Worm (Caenorhabditis elegans) whole organism, L3 larva: ENCODE measurements around the gene K08A2.2.

Experiments used
- daf-12 ChIP-seq: fragments of 150-350 bp; optimal IDR thresholded peaks from 2 replicates; lab custom pipeline; 2014; ENCODE audit warnings: missing biosample characterization, missing genetic modification reagents, missing genetic modification characterization
- lin-39 ChIP-seq: fragments of 150-350 bp; optimal IDR thresholded peaks from 2 replicates; lab custom pipeline; 2018; ENCODE audit warnings: missing biosample characterization, missing genetic modification reagents, missing genetic modification characterization
- nhr-12 ChIP-seq: fragments of 150-350 bp; optimal IDR thresholded peaks from 2 replicates; lab custom pipeline; 2014; ENCODE audit warnings: missing biosample characterization, missing genetic modification characterization
- nhr-43 ChIP-seq: sonication (generic microtip); optimal IDR thresholded peaks from 2 replicates; lab custom pipeline; 2016; ENCODE audit warnings: mild to moderate bottlenecking, missing genetic modification characterization, missing compliant biosample characterization; ENCODE audit not compliant: poor library complexity, severe bottlenecking
- nhr-76 ChIP-seq: fragments of 150-350 bp; sonication (generic microtip); optimal IDR thresholded peaks from 5 replicates; lab custom pipeline; 2014; ENCODE audit warnings: missing biosample characterization, missing genetic modification characterization
- pha-4 ChIP-seq: fragments of 150-350 bp; optimal IDR thresholded peaks from 2 replicates; lab custom pipeline; 2014; ENCODE audit warnings: missing biosample characterization, missing genetic modification reagents, missing genetic modification characterization
- unc-39 ChIP-seq: sonication (generic microtip); optimal IDR thresholded peaks from 4 replicates; lab custom pipeline; 2017; ENCODE audit warnings: missing biosample characterization, missing genetic modification characterization
- unc-62 ChIP-seq: fragments of 150-350 bp; sonication (generic microtip); optimal IDR thresholded peaks from 4 replicates; lab custom pipeline; 2014; ENCODE audit warnings: missing biosample characterization, missing genetic modification reagents, missing genetic modification characterization
- ztf-11 ChIP-seq: fragments of 150-350 bp; optimal IDR thresholded peaks from 2 replicates; lab custom pipeline; 2014; ENCODE audit warnings: missing biosample characterization, missing genetic modification characterization

ce11 chrII:2963619-2964018 lies 27.8 kb upstream of the K08A2.2 start:
- TF ChIP-seq unc-62 (GFP tag; lab: Kevin White, UChicago) (no peak), nhr-43 (no peak), nhr-12 (tag; lab: Kevin White, UChicago) (no peak), ztf-11 (tag; lab: Kevin White, UChicago) (no peak), nhr-76 (no peak), pha-4 (tag; lab: Kevin White, UChicago) (no peak), lin-39 (tag; lab: Kevin White, UChicago) (no peak), unc-39 (tag; lab: Kevin White, UChicago) (no peak), daf-12 (no peak)
